Worm (Caenorhabditis elegans) whole organism, young adult: ENCODE data around the gene clec-85.
A peak's percentile ranks its signal among the peaks of the same experiment; 100 is the strongest.

Experiments
- lin-54 ChIP-seq: fragments of 200-800 bp; sonication (Bioruptor generic); optimal IDR thresholded peaks from 2 replicates; lab custom pipeline; 2018; ENCODE audit warnings: mild to moderate bottlenecking, missing genetic modification characterization, missing compliant biosample characterization
- mcd-1 ChIP-seq: fragments of 200-800 bp; sonication (Bioruptor generic); IDR thresholded peaks from 2 replicates; pipeline ENCODE4 v1.3.6; 2022; ENCODE audit warnings: missing genetic modification reagents, missing genetic modification characterization, missing compliant biosample characterization

clec-85 gene

DNA sequence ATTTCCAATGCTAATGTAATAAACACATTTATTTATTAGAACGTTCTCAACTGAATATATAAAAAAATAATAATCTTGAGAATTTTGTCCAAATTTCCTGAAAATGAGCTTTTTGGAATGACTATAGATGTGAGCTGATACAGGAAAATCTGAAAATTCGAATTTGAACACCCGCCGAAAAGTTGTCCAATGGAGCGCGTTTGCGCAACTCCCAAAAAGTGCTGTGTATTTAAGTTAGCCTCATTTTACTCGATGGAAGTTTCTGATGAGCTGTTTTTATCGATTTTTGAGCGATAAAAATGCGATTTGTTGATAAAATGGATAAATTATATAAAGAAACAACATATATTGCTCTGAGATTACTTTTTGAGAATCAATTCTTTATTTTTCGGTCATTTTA lies 51.3 kb downstream of the clec-85 start:
- TF ChIP-seq lin-54 (GFP tag; lab: Kevin White, UChicago) (peak; percentile 46), mcd-1 (GFP tag; lab: Robert Waterston, UW) (peak; percentile 89)
